Fruit fly (Drosophila melanogaster) whole organism, pupa: ENCODE results near the gene Shc.

Source experiments
- CG15710 ChIP-seq: fragments of 200-800 bp; sonication (Bioruptor generic); optimal IDR thresholded peaks from 2 replicates; lab custom pipeline; 2018; ENCODE audit warnings: missing biosample characterization, mild to moderate bottlenecking, missing genetic modification characterization, moderate library complexity
- CG17806 ChIP-seq: fragments of 200-800 bp; sonication (Bioruptor generic); optimal IDR thresholded peaks from 2 replicates; lab custom pipeline; 2018; ENCODE audit warnings: missing biosample characterization, mild to moderate bottlenecking, missing genetic modification characterization, moderate library complexity
- EcR ChIP-seq: fragments of 200-800 bp; sonication (Bioruptor generic); optimal IDR thresholded peaks from 3 replicates; lab custom pipeline; 2019; ENCODE audit warnings: missing biosample characterization, missing genetic modification characterization, mild to moderate bottlenecking, moderate library complexity, missing genetic modification reagents
- Ets98B ChIP-seq: fragments of 200-800 bp; sonication (Bioruptor generic); IDR thresholded peaks from 2 replicates; pipeline ENCODE4 v1.3.6; 2022; ENCODE audit warnings: missing biosample characterization, missing genetic modification characterization

dm6 chr3L:9467267-9467666 is 40.5 kb downstream of the Shc start:
- TF ChIP-seq EcR: no peak
- no peak for TF ChIP-seq CG15710 (tag; lab: Kevin White, UChicago)
- TF ChIP-seq Ets98B (GFP tag; lab: Robert Waterston, UW): no peak
- TF ChIP-seq CG17806 (tag; lab: Kevin White, UChicago): no peak
